Fruit fly (Drosophila melanogaster): ENCODE measurements around the gene CG13409.

Gene CG13409

DNA sequence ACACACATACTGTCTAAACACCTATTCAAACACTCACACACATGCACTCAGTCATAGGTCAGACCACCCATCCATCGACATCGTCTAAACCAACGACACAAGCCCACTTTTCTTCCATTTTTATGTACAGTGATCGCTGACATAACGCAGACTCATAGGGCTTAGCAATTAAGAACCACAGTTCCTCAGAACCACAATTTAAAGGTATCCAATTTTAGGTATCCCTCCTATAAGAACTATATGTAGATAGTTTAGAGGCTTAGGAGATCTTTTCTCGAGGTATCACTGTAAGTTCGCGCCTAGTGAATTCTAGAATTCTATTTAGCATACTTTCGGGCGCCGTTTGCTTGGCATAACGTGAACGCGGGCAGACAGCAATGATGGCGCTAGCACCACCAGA lies 38.8 kb downstream of the CG13409 start (continued):
- TF ChIP-seq Gug (GFP tag; IDR thresholded peaks at IDR 0.05) (peak; percentile 70; the same call in 1 of the 2 replicates), CG16779 (tag; optimal IDR thresholded peaks at IDR 0.05) (no peak), dsx (GFP tag; optimal IDR thresholded peaks at IDR 0.05; ENCODE audit: poor library complexity, severe bottlenecking) (peak; percentile 52), CG10631 (GFP tag; optimal IDR thresholded peaks at IDR 0.05) (peak; percentile 47), CG11762 (GFP tag; optimal IDR thresholded peaks at IDR 0.05; ENCODE audit: insufficient read depth) (peak; percentile 32), CG6854 (GFP tag; optimal IDR thresholded peaks at IDR 0.05) (no peak), topi (GFP tag; optimal IDR thresholded peaks at IDR 0.05) (peak; percentile 52), CG6163 (GFP tag; IDR thresholded peaks at IDR 0.05) (peak; percentile 74), Sox14 (GFP tag; optimal IDR thresholded peaks at IDR 0.05) (peak; percentile 72), CG3032 (tag; optimal IDR thresholded peaks at IDR 0.05) (peak; percentile 51), Sox102F (GFP tag; optimal IDR thresholded peaks at IDR 0.05) (peak; percentile 17), lz (GFP tag; optimal IDR thresholded peaks at IDR 0.05) (peak; percentile 13), fkh (GFP tag; optimal IDR thresholded peaks at IDR 0.05) (no peak), Lpt (GFP tag; optimal IDR thresholded peaks at IDR 0.05) (peak; percentile 29), vri (GFP tag; optimal IDR thresholded peaks at IDR 0.05) (no peak), Hr39 (GFP tag; optimal IDR thresholded peaks at IDR 0.05) (peak; percentile 71), CG34406 (GFP tag; optimal IDR thresholded peaks at IDR 0.05) (peak; percentile 37), CG9139 (GFP tag; optimal IDR thresholded peaks at IDR 0.05) (peak; percentile 6), fd59A (GFP tag; optimal IDR thresholded peaks at IDR 0.05) (peak; percentile 24), Hr38 (GFP tag; optimal IDR thresholded peaks at IDR 0.05) (no peak), Met (GFP tag; optimal IDR thresholded peaks at IDR 0.05) (peak; percentile 47)

DNA sequence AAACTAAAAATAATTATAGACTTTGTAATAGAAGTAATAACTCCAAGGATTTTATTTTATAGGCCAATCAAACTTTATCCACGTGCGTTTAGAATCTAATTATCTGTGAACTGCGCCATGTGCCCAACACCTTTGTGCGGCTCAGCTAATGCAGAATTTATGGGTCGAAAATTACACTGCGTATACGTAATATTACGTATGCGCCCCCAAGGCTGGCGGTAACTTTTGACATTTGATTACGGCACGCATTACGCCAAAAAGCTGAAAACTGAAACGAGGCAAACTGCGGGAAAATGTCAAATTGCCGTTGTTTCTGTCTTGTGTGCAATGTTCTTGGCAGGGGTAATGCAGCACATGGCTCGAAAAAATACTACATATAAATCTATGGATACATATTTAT lies 40.1 kb downstream of the CG13409 start:
- TF ChIP-seq OdsH (GFP tag; optimal IDR thresholded peaks at IDR 0.05) (no peak), net (GFP tag; optimal IDR thresholded peaks at IDR 0.05) (no peak), svp (GFP tag) (peak; percentile 64), fd85E (GFP tag; optimal IDR thresholded peaks at IDR 0.05) (no peak), dac (GFP tag; optimal IDR thresholded peaks at IDR 0.05) (no peak)

DNA sequence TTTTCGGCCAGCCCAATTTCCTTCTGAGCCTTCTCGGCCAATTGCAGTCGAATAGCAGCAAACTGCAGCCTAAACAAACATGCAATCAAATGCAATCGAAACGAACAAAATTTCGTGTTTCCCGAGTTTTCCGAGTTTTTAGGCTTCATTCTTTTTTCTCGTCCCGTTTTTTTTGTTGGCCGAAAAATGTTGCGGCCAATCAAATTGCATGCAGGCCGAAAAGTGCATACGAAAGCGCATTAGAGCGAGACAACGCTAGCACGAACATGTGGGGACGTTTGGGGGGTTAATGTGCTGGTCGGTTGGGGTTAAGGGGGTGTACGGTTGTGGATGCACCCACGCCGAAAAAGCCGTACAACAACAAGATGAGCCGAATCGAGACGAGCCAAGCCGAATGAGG lies 41.9 kb downstream of the CG13409 start:
- peak; percentile 62 for TF ChIP-seq CG8119 (GFP tag; IDR thresholded peaks at IDR 0.05)
- TF ChIP-seq eg (GFP tag; IDR thresholded peaks at IDR 0.05): peak; percentile 54; the same call in 2 of the 3 replicates
- no peak for TF ChIP-seq svp (GFP tag)
- 0 out of 3 replicates have a peak, but pooled peaks have one; percentile 8 for TF ChIP-seq CG6163 (GFP tag; IDR thresholded peaks at IDR 0.05)
- peak; percentile 53 for TF ChIP-seq CG6276 (GFP tag; optimal IDR thresholded peaks at IDR 0.05)
- TF ChIP-seq CG6808 (GFP tag; optimal IDR thresholded peaks at IDR 0.05): no peak

DNA sequence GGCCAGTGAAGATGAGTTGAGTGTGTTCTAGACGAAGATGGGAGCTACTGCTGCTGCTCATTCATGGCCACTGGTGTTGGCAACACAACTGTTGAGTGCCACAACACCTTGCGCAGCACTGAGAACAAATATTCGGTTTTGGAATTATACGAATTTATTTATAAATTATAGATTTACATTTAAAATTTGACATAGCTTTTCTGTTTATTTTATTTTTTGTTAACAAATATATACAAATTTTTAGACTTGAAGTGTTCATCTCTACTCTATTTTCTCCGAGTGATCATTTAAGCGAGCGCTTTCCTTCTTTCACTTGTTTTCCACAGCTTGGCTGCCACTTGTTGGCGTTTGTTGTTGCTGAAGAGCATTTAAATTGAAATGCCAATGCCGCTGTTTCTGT lies 44.2 kb downstream of the CG13409 start:
- TF ChIP-seq CG4318 (GFP tag; optimal IDR thresholded peaks at IDR 0.05) (peak; percentile 15), Met (GFP tag; optimal IDR thresholded peaks at IDR 0.05) (no peak), CG15336 (GFP tag; IDR thresholded peaks at IDR 0.05) (peak; percentile 51), fd85E (GFP tag; optimal IDR thresholded peaks at IDR 0.05) (no peak), OdsH (GFP tag; optimal IDR thresholded peaks at IDR 0.05) (peak; percentile 4), eg (GFP tag; IDR thresholded peaks at IDR 0.05) (peak; percentile 61; the same call in 2 of the 3 replicates), CG10631 (GFP tag; optimal IDR thresholded peaks at IDR 0.05) (peak; percentile 4), svp (GFP tag) (peak; percentile 23), Eip78C (GFP tag) (peak; percentile 70), CG8119 (GFP tag; IDR thresholded peaks at IDR 0.05) (peak; percentile 57; the same call in 1 of the 3 replicates), dac (GFP tag; optimal IDR thresholded peaks at IDR 0.05) (no peak), Gug (GFP tag; IDR thresholded peaks at IDR 0.05) (peak; percentile 31; the same call in 1 of the 2 replicates), CG34406 (GFP tag; optimal IDR thresholded peaks at IDR 0.05) (no peak), salr (GFP tag; optimal IDR thresholded peaks at IDR 0.05) (peak in 1 of 2 experiments; percentile 3), CG6163 (GFP tag; IDR thresholded peaks at IDR 0.05) (peak; percentile 51; the same call in 2 of the 3 replicates), achi (GFP tag; optimal IDR thresholded peaks at IDR 0.05) (peak; percentile 16), Hr4 (GFP tag; optimal IDR thresholded peaks at IDR 0.05) (peak; percentile 40), CG32006 (GFP tag; optimal IDR thresholded peaks at IDR 0.05) (peak; percentile 73)

Measured in whole organism, prepupa.